Fruit fly (Drosophila melanogaster) whole organism, embryonic: ENCODE measurements around the gene alpha4GT2.
A peak's percentile ranks its signal among the peaks of the same experiment; 100 is the strongest.

Source experiments
- Atf-2 ChIP-seq: fragments of 200-800 bp; sonication (Bioruptor generic); optimal IDR thresholded peaks from 2 replicates; lab custom pipeline; 2016; ENCODE audit warnings: missing biosample characterization, missing genetic modification characterization
- CG12155 ChIP-seq: fragments of 200-800 bp; sonication (Bioruptor generic); optimal IDR thresholded peaks from 3 replicates; lab custom pipeline; 2016; ENCODE audit warnings: missing biosample characterization, missing genetic modification characterization
- CG12942 ChIP-seq: fragments of 200-800 bp; sonication (Bioruptor generic); optimal IDR thresholded peaks from 3 replicates; lab custom pipeline; 2016; ENCODE audit warnings: missing biosample characterization, missing genetic modification characterization
- CG14441 ChIP-seq: fragments of 200-800 bp; sonication (Bioruptor generic); IDR thresholded peaks from 2 replicates; pipeline ENCODE4 v1.3.6; 2022; ENCODE audit warnings: missing biosample characterization, missing genetic modification characterization
- CG14710 ChIP-seq: fragments of 200-800 bp; sonication (Bioruptor generic); optimal IDR thresholded peaks from 3 replicates; lab custom pipeline; 2019; ENCODE audit warnings: missing biosample characterization, mild to moderate bottlenecking, missing genetic modification characterization, moderate library complexity
- CG16863 ChIP-seq: fragments of 200-800 bp; sonication (Bioruptor generic); optimal IDR thresholded peaks from 3 replicates; lab custom pipeline; 2016; ENCODE audit warnings: missing biosample characterization, missing genetic modification characterization
- CG1792 ChIP-seq: fragments of 200-800 bp; sonication (Bioruptor generic); optimal IDR thresholded peaks from 2 replicates; lab custom pipeline; 2016; ENCODE audit warnings: missing biosample characterization, missing genetic modification characterization
- CG32767 ChIP-seq: fragments of 200-800 bp; sonication (Bioruptor generic); IDR thresholded peaks from 2 replicates; pipeline ENCODE4 v1.3.6; 2022; ENCODE audit warnings: missing biosample characterization, missing genetic modification characterization
- CG3838 ChIP-seq: fragments of 200-800 bp; sonication (Bioruptor generic); optimal IDR thresholded peaks from 3 replicates; lab custom pipeline; 2016; ENCODE audit warnings: missing biosample characterization, missing genetic modification characterization
- CG6689 ChIP-seq: fragments of 200-800 bp; sonication (Bioruptor generic); IDR thresholded peaks from 2 replicates; pipeline ENCODE4 v1.3.6; 2022; ENCODE audit warnings: missing biosample characterization, missing genetic modification characterization
- CG7372 ChIP-seq: fragments of 200-800 bp; sonication (Bioruptor generic); IDR thresholded peaks from 2 replicates; pipeline ENCODE4 v1.3.6; 2022; ENCODE audit warnings: missing biosample characterization, missing genetic modification characterization
- CG7786 ChIP-seq: fragments of 200-800 bp; sonication (Bioruptor generic); optimal IDR thresholded peaks from 2 replicates; lab custom pipeline; 2016; ENCODE audit warnings: missing biosample characterization, missing genetic modification characterization
- CHES-1-like ChIP-seq: fragments of 200-800 bp; sonication (Bioruptor generic); optimal IDR thresholded peaks from 2 replicates; lab custom pipeline; 2016; ENCODE audit warnings: missing biosample characterization, missing genetic modification characterization
- D19A ChIP-seq: fragments of 200-800 bp; optimal IDR thresholded peaks from 3 replicates; lab custom pipeline; 2019; ENCODE audit warnings: missing biosample characterization, mild to moderate bottlenecking, missing genetic modification characterization, moderate library complexity
- Ets65A ChIP-seq: fragments of 200-800 bp; sonication (Bioruptor generic); peaks from one replicate; lab custom pipeline; 2016; ENCODE audit warnings: missing biosample characterization, missing genetic modification characterization
- HmgD ChIP-seq: fragments of 200-800 bp; sonication (Bioruptor generic); optimal IDR thresholded peaks from 3 replicates; lab custom pipeline; 2016; ENCODE audit warnings: missing biosample characterization, missing genetic modification characterization
- Max ChIP-seq: fragments of 200-800 bp; sonication (Bioruptor generic); optimal IDR thresholded peaks from 2 replicates; lab custom pipeline; 2016; ENCODE audit warnings: missing biosample characterization, mild to moderate bottlenecking, missing genetic modification characterization
- NK7.1 ChIP-seq: fragments of 200-800 bp; sonication (Bioruptor generic); optimal IDR thresholded peaks from 3 replicates; lab custom pipeline; 2016; ENCODE audit warnings: missing biosample characterization, missing genetic modification characterization
- Vsx1 ChIP-seq: fragments of 200-800 bp; sonication (Bioruptor generic); optimal IDR thresholded peaks from 2 replicates; lab custom pipeline; 2017; ENCODE audit warnings: missing biosample characterization, mild to moderate bottlenecking, missing genetic modification characterization, missing genetic modification reagents
- Xbp1 ChIP-seq: fragments of 200-800 bp; sonication (Bioruptor generic); optimal IDR thresholded peaks from 3 replicates; lab custom pipeline; 2016; ENCODE audit warnings: missing biosample characterization, mild to moderate bottlenecking, missing genetic modification characterization
- bowl ChIP-seq: fragments of 200-800 bp; sonication (Bioruptor generic); IDR thresholded peaks from 2 replicates; pipeline ENCODE4 v1.3.6; 2022; ENCODE audit warnings: missing biosample characterization, missing genetic modification characterization
- caup ChIP-seq: fragments of 200-800 bp; sonication (Bioruptor generic); optimal IDR thresholded peaks from 3 replicates; lab custom pipeline; 2017; ENCODE audit warnings: missing biosample characterization, mild to moderate bottlenecking, missing genetic modification characterization, moderate library complexity; ENCODE audit not compliant: severe bottlenecking
- croc ChIP-seq: fragments of 200-800 bp; sonication (Bioruptor generic); conservative IDR thresholded peaks from 3 replicates; pipeline ENCODE4 v1.3.6; 2022; ENCODE audit warnings: missing biosample characterization, missing genetic modification characterization
- dmrt11E ChIP-seq: fragments of 200-800 bp; sonication (Bioruptor generic); optimal IDR thresholded peaks from 3 replicates; lab custom pipeline; 2018; ENCODE audit warnings: missing biosample characterization, mild to moderate bottlenecking, missing genetic modification characterization, moderate library complexity
- eve ChIP-seq, 2 experiments: fragments of >200 bp; optimal IDR thresholded peaks; 2 replicates each; lab custom pipeline; 2017; ENCODE audit warnings: missing biosample characterization in 2 of 2, missing genetic modification characterization in 2 of 2
- her ChIP-seq: fragments of 200-800 bp; sonication (Bioruptor generic); optimal IDR thresholded peaks from 2 replicates; lab custom pipeline; 2016; ENCODE audit warnings: missing biosample characterization, missing genetic modification characterization
- inv ChIP-seq: fragments of 200-800 bp; sonication (Bioruptor generic); IDR thresholded peaks from 2 replicates; pipeline ENCODE4 v1.3.6; 2022; ENCODE audit warnings: missing biosample characterization, missing genetic modification characterization; ENCODE audit not compliant: partially characterized antibody
- jing ChIP-seq: fragments of 200-800 bp; sonication (Bioruptor generic); optimal IDR thresholded peaks from 2 replicates; lab custom pipeline; 2018; ENCODE audit warnings: missing biosample characterization, mild to moderate bottlenecking, missing genetic modification characterization
- kay ChIP-seq: fragments of 200-800 bp; sonication (Bioruptor generic); optimal IDR thresholded peaks from 2 replicates; lab custom pipeline; 2016; ENCODE audit warnings: missing biosample characterization, missing genetic modification characterization
- ken ChIP-seq: fragments of 200-800 bp; sonication (Bioruptor generic); IDR thresholded peaks from 3 replicates; pipeline ENCODE4 v1.3.6; 2022; ENCODE audit warnings: missing biosample characterization, missing genetic modification characterization
- lab ChIP-seq: fragments of 200-800 bp; sonication (Bioruptor generic); optimal IDR thresholded peaks from 3 replicates; lab custom pipeline; 2017; ENCODE audit warnings: missing biosample characterization, missing genetic modification characterization, mild to moderate bottlenecking, moderate library complexity, missing genetic modification reagents
- slbo ChIP-seq: fragments of 200-800 bp; sonication (Bioruptor generic); IDR thresholded peaks from 2 replicates; pipeline ENCODE4 v1.3.6; 2022; ENCODE audit warnings: missing biosample characterization, missing genetic modification characterization
- slou ChIP-seq: fragments of 200-800 bp; sonication (Bioruptor generic); optimal IDR thresholded peaks from 3 replicates; lab custom pipeline; 2016; ENCODE audit warnings: missing biosample characterization, missing genetic modification characterization

Gene alpha4GT2

DNA sequence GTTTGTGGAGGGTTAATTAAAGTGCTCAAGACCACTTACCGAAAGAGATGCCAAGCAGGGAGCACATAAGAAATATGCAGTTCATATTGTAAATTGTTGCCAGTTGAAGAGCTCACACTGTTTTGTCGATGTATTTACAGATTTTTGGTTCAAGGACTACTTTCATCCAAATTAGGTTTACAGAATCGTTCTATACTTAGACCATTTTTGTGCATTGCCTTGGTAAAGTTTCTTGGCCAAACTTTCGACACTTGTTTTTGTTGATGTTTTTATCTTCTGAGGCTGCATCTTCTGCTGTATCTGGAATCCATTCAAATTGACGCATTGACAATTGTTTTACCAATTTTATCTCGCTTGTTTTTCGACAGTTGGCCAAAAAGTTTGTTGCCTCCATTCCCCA lies 41.7 kb upstream of the alpha4GT2 start, which contains the start of gene CG31093 (continued):
- no peak for TF ChIP-seq D19A (tag; lab: Kevin White, UChicago)

DNA sequence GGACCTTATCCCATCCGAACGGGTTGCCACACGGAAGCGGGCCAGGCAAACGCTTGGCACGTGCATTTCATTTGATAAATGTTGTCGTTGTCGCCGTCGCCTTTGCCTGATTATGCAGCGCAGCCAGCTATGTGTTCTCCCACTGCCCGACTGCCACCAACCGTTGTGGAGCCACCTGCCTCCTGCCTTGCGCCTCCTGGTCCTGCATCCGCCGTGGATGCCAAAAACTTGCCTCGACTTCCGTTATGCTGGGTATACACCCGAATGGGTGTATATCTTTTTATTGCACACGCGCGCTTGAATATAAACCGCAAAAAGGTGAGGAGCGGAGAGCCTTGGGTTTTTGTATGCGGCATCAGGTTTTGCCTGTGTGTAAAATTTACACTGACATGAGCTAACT lies 40.2 kb upstream of the alpha4GT2 start:
- no peak for TF ChIP-seq dmrt11E (tag; lab: Kevin White, UChicago)
- TF ChIP-seq slbo (GFP tag; lab: Robert Waterston, UW), result peak; percentile 10; the same call in 1 of the 2 replicates
- TF ChIP-seq CG7786 (GFP tag; lab: Kevin White, UChicago), result no peak
- peak; percentile 91 for TF ChIP-seq Ets65A (GFP tag; lab: Kevin White, UChicago)

- TF ChIP-seq caup, result no peak
- no peak for TF ChIP-seq ken (GFP tag; lab: Robert Waterston, UW)
- TF ChIP-seq CG3838, result no peak
These were observed 25.9 kb upstream of the alpha4GT2 start, which contains the start of gene BG642167 for dm6 chr3R:25806145-25806544. Gene BG642167, plus strand, starts transcription at chr3R:25806445.

dm6 chr3R:25810796-25811195 lies 21.2 kb upstream of the alpha4GT2 start, which contains the start of gene CG5024:
Gene CG5024, plus strand, starts transcription at chr3R:25811096.
- TF ChIP-seq CG12942 (GFP tag; lab: Kevin White, UChicago) (no peak), lab (GFP tag; lab: Kevin White, UChicago) (no peak), bowl (GFP tag; lab: Robert Waterston, UW) (no peak), croc (GFP tag; lab: Robert Waterston, UW) (no peak), her (GFP tag; lab: Kevin White, UChicago) (no peak), CG14710 (tag; lab: Kevin White, UChicago) (no peak), NK7.1 (no peak), CG12155 (no peak), slou (GFP tag; lab: Kevin White, UChicago) (no peak), Max (GFP tag; lab: Kevin White, UChicago) (no peak), CG14441 (GFP tag; lab: Robert Waterston, UW) (no peak), Vsx1 (no peak), Atf-2 (GFP tag; lab: Kevin White, UChicago) (no peak), eve (GFP tag; optimal IDR thresholded peaks at IDR 0.05; lab: Kevin White, UChicago) (no peak), HmgD (GFP tag; lab: Kevin White, UChicago) (no peak), CG1792 (GFP tag; lab: Kevin White, UChicago) (no peak)
- TF ChIP-seq, all 482 proteins: peak for 0

- TF ChIP-seq Xbp1 (GFP tag; lab: Kevin White, UChicago), result no peak
- no peak for TF ChIP-seq kay
These were observed 20.4 kb upstream of the alpha4GT2 start, which contains the start of the genes Acam and CG17770 for dm6 chr3R:25811611-25812010. Gene Acam, plus strand, starts transcription at chr3R:25811911. Gene CG17770, plus strand, starts transcription at chr3R:25811911.

DNA sequence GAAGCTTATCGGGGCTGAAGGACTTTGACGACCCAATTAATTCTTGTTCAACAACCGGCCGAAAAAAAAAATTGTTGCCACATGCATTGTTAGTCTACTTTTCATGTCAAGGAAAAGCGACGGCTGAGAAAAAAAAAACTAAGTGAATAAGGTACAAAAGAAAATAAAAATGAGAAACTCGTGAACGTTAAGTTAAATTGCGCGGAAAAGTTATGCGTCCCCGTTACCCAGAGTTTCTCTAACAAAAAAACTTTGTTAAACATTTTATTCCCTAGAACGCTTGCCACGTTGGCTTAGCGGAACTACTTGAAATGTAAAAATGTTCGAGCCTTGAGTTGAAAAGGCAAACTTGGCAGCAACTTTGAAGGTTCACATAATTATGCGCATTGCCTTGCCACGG lies 16.9 kb upstream of the alpha4GT2 start, which contains the start of gene CG14354:
CG14354 (plus strand) TSS at position 301 of the 400 bp plus-strand sequence.
- TF ChIP-seq NK7.1 (no peak), CG32767 (GFP tag; lab: Robert Waterston, UW) (no peak), CG7372 (GFP tag; lab: Robert Waterston, UW) (no peak), jing (GFP tag; lab: Kevin White, UChicago) (no peak), CHES-1-like (GFP tag; lab: Kevin White, UChicago) (no peak), inv (GFP tag; lab: Robert Waterston, UW) (no peak), CG16863 (GFP tag; lab: Kevin White, UChicago) (no peak), CG6689 (GFP tag; lab: Robert Waterston, UW) (no peak)
